Fruit fly (Drosophila melanogaster) whole organism, adult: Measurements from ENCODE around the gene CG44815.

ENCODE experiments used
- CG5204 ChIP-seq: fragments of 200-800 bp; sonication (Bioruptor generic); optimal IDR thresholded peaks from 2 replicates; lab custom pipeline; 2016; ENCODE audit warnings: missing biosample characterization, missing genetic modification characterization
- CG7101 ChIP-seq: fragments of 200-800 bp; sonication (Bioruptor generic); optimal IDR thresholded peaks from 2 replicates; lab custom pipeline; 2018; ENCODE audit warnings: missing biosample characterization, mild to moderate bottlenecking, missing genetic modification characterization, moderate library complexity
- Clk ChIP-seq: fragments of 200-800 bp; sonication (Bioruptor generic); optimal IDR thresholded peaks from 2 replicates; lab custom pipeline; 2017; ENCODE audit warnings: missing biosample characterization, missing genetic modification characterization
- Crg-1 ChIP-seq: fragments of 200-800 bp; sonication (Bioruptor generic); optimal IDR thresholded peaks from 2 replicates; lab custom pipeline; 2016; ENCODE audit warnings: missing biosample characterization, missing genetic modification characterization
- Hr96 ChIP-seq: fragments of 200-800 bp; sonication (Bioruptor generic); optimal IDR thresholded peaks from 2 replicates; lab custom pipeline; 2016; ENCODE audit warnings: missing biosample characterization, missing genetic modification characterization
- Mnt ChIP-seq: fragments of 200-800 bp; sonication (Bioruptor generic); optimal IDR thresholded peaks from 2 replicates; lab custom pipeline; 2016; ENCODE audit warnings: missing biosample characterization, mild to moderate bottlenecking, missing genetic modification characterization
- bab1 ChIP-seq: fragments of 200-800 bp; sonication (Bioruptor generic); optimal IDR thresholded peaks from 3 replicates; lab custom pipeline; 2019; ENCODE audit warnings: missing biosample characterization, mild to moderate bottlenecking, missing genetic modification characterization, moderate library complexity
- cic ChIP-seq: fragments of 200-800 bp; sonication (Bioruptor generic); optimal IDR thresholded peaks from 2 replicates; lab custom pipeline; 2017; ENCODE audit warnings: missing biosample characterization, mild to moderate bottlenecking, missing genetic modification characterization, moderate library complexity
- kay ChIP-seq: fragments of 200-800 bp; sonication (Bioruptor generic); peaks from one replicate; lab custom pipeline; 2016; ENCODE audit warnings: missing biosample characterization, missing genetic modification characterization, borderline replicate concordance
- pad ChIP-seq: fragments of 200-800 bp; sonication (Bioruptor generic); optimal IDR thresholded peaks from 3 replicates; lab custom pipeline; 2017; ENCODE audit warnings: missing biosample characterization, missing genetic modification characterization, mild to moderate bottlenecking, moderate library complexity, missing genetic modification reagents
- toe ChIP-seq: fragments of 200-800 bp; sonication (Bioruptor generic); optimal IDR thresholded peaks from 2 replicates; lab custom pipeline; 2016; ENCODE audit warnings: missing biosample characterization, missing genetic modification characterization

- TF ChIP-seq pad (GFP tag; lab: Kevin White, UChicago) = no peak
- TF ChIP-seq cic (GFP tag; lab: Kevin White, UChicago) = no peak
- TF ChIP-seq CG7101 (tag; lab: Kevin White, UChicago) = no peak
- TF ChIP-seq Crg-1 (GFP tag; lab: Kevin White, UChicago) = no peak
- no peak for TF ChIP-seq Clk (GFP tag; lab: Kevin White, UChicago)
- TF ChIP-seq CG5204 (GFP tag; lab: Kevin White, UChicago) = no peak
- no peak for TF ChIP-seq Mnt
- TF ChIP-seq kay (GFP tag; lab: Kevin White, UChicago) = no peak
- TF ChIP-seq bab1 (GFP tag; lab: Kevin White, UChicago) = no peak
- no peak for TF ChIP-seq toe
- no peak for TF ChIP-seq Hr96 (GFP tag; lab: Kevin White, UChicago)
These were observed 30.9 kb upstream of the CG44815 start for dm6 chrX:9476908-9477307.
